Fruit fly (Drosophila melanogaster) ovary, adult (tissue): ENCODE measurements around the gene CG15431.

ENCODE experiments used
- CG17801 ChIP-seq: fragments of 200-800 bp; optimal IDR thresholded peaks from 2 replicates; lab custom pipeline; 2019; ENCODE audit warnings: missing biosample characterization, mild to moderate bottlenecking, missing genetic modification characterization, moderate library complexity; ENCODE audit not compliant: partially characterized antibody

Gene CG15431

dm6 chr2L:4440881-4441737 is at the start of gene CG15431:
CG15431 (minus strand) TSS chr2L:4441282.
- TF ChIP-seq CG17801 (GFP tag; lab: Kevin White, UChicago): no peak

dm6 chr2L:4477978-4478377 is 36.9 kb upstream of the CG15431 start:
- TF ChIP-seq CG17801 (GFP tag; lab: Kevin White, UChicago): no peak

- TF ChIP-seq CG17801 (GFP tag; lab: Kevin White, UChicago): no peak
These were observed 35.7 kb upstream of the CG15431 start, which contains the start of gene ine for dm6 chr2L:4476672-4477273. ine (minus strand) TSS chr2L:4477022.

dm6 chr2L:4475422-4475821 is 34.3 kb upstream of the CG15431 start:
- no peak for TF ChIP-seq CG17801 (GFP tag; lab: Kevin White, UChicago)

dm6 chr2L:4464946-4465345 is 23.9 kb upstream of the CG15431 start, which contains the start of gene FIG4:
FIG4 (plus strand) TSS chr2L:4465174.
- TF ChIP-seq CG17801 (GFP tag; lab: Kevin White, UChicago): peak; percentile 12

- no peak for TF ChIP-seq CG17801 (GFP tag; lab: Kevin White, UChicago)
These were observed 22.2 kb upstream of the CG15431 start, which contains the start of the genes CG15443 and Paris for dm6 chr2L:4463323-4463722. CG15443 (minus strand) TSS chr2L:4463447. Paris (plus strand) TSS chr2L:4463611.

dm6 chr2L:4459543-4459942 is 18.5 kb upstream of the CG15431 start, which contains the start of the genes mRpL27 and CG15435:
mRpL27 (minus strand) TSS chr2L:4459638.
CG15435 (plus strand) TSS chr2L:4459729.
- no peak for TF ChIP-seq CG17801 (GFP tag; lab: Kevin White, UChicago)

dm6 chr2L:4458119-4459056 is 17.3 kb upstream of the CG15431 start, which contains the start of gene RpL27A:
RpL27A (minus strand) TSS chr2L:4458364.
- TF ChIP-seq CG17801 (GFP tag; lab: Kevin White, UChicago): peak; percentile 61

- peak; percentile 26 for TF ChIP-seq CG17801 (GFP tag; lab: Kevin White, UChicago)
These were observed 15.5 kb upstream of the CG15431 start, which contains the start of gene Gs1l for dm6 chr2L:4456539-4456994. Gs1l (minus strand) TSS chr2L:4456807.

dm6 chr2L:4454009-4454689 is 13.1 kb upstream of the CG15431 start, which contains the start of the genes Secp43 and ND-B8:
Secp43 (minus strand) TSS chr2L:4454453.
ND-B8 (plus strand) TSS chr2L:4454626.
- TF ChIP-seq CG17801 (GFP tag; lab: Kevin White, UChicago): no peak

dm6 chr2L:4452798-4453197 is 11.7 kb upstream of the CG15431 start, which contains the start of gene CG15439:
CG15439 (minus strand) TSS chr2L:4453038.
- TF ChIP-seq CG17801 (GFP tag; lab: Kevin White, UChicago): no peak

- TF ChIP-seq CG17801 (GFP tag; lab: Kevin White, UChicago): peak; percentile 89
These were observed 7.5 kb upstream of the CG15431 start, which contains the start of gene MFS18 for dm6 chr2L:4448582-4449016. MFS18 (minus strand) TSS chr2L:4448635.

- TF ChIP-seq CG17801 (GFP tag; lab: Kevin White, UChicago): peak; percentile 3
These were observed 3.4 kb upstream of the CG15431 start, which contains the start of the genes morgue and Elp3 for dm6 chr2L:4444457-4444856. morgue (minus strand) TSS chr2L:4444680. Elp3 (plus strand) TSS chr2L:4444732.
